Fruit fly (Drosophila melanogaster) whole organism, embryonic: Measurements from ENCODE around the gene Pop5.
A peak's percentile ranks its signal among the peaks of the same experiment; 100 is the strongest.

Source experiments
- BEAF-32 ChIP-seq: fragments of 200-800 bp; sonication (Bioruptor generic); optimal IDR thresholded peaks from 3 replicates; lab custom pipeline; 2017; ENCODE audit warnings: missing biosample characterization, missing genetic modification characterization, mild to moderate bottlenecking, moderate library complexity, missing genetic modification reagents
- CG1233 ChIP-seq: fragments of 200-800 bp; sonication (Bioruptor generic); optimal IDR thresholded peaks from 4 replicates; lab custom pipeline; 2018; ENCODE audit warnings: missing biosample characterization, mild to moderate bottlenecking, missing genetic modification characterization
- CG14965 ChIP-seq: fragments of 200-800 bp; sonication (Bioruptor generic); optimal IDR thresholded peaks from 2 replicates; lab custom pipeline; 2016; ENCODE audit warnings: missing biosample characterization, missing genetic modification characterization, borderline replicate concordance
- CG2202 ChIP-seq: fragments of 200-800 bp; sonication (Bioruptor generic); optimal IDR thresholded peaks from 2 replicates; lab custom pipeline; 2018; ENCODE audit warnings: missing biosample characterization, mild to moderate bottlenecking, missing genetic modification characterization
- CG3407 ChIP-seq: fragments of 200-800 bp; sonication (Bioruptor generic); optimal IDR thresholded peaks from 2 replicates; lab custom pipeline; 2018; ENCODE audit warnings: missing biosample characterization, mild to moderate bottlenecking, missing genetic modification characterization
- CG34376 ChIP-seq: fragments of 200-800 bp; sonication (Bioruptor generic); optimal IDR thresholded peaks from 2 replicates; lab custom pipeline; 2018; ENCODE audit warnings: missing biosample characterization, mild to moderate bottlenecking, missing genetic modification characterization
- CG3838 ChIP-seq: fragments of 200-800 bp; sonication (Bioruptor generic); optimal IDR thresholded peaks from 3 replicates; lab custom pipeline; 2016; ENCODE audit warnings: missing biosample characterization, missing genetic modification characterization
- CG4617 ChIP-seq: fragments of 200-800 bp; sonication (Bioruptor generic); optimal IDR thresholded peaks from 3 replicates; lab custom pipeline; 2016; ENCODE audit warnings: missing biosample characterization, missing genetic modification characterization, borderline replicate concordance
- CG4820 ChIP-seq: fragments of 200-800 bp; sonication (Bioruptor generic); optimal IDR thresholded peaks from 3 replicates; lab custom pipeline; 2016; ENCODE audit warnings: missing biosample characterization, missing genetic modification characterization
- CG7556 ChIP-seq: fragments of 200-800 bp; sonication (Bioruptor generic); optimal IDR thresholded peaks from 2 replicates; lab custom pipeline; 2017; ENCODE audit warnings: missing biosample characterization, mild to moderate bottlenecking, missing genetic modification characterization
- CG7786 ChIP-seq: fragments of 200-800 bp; sonication (Bioruptor generic); optimal IDR thresholded peaks from 2 replicates; lab custom pipeline; 2016; ENCODE audit warnings: missing biosample characterization, missing genetic modification characterization
- CG7987 ChIP-seq: fragments of 200-800 bp; sonication (Bioruptor generic); optimal IDR thresholded peaks from 2 replicates; lab custom pipeline; 2018; ENCODE audit warnings: missing biosample characterization, mild to moderate bottlenecking, missing genetic modification characterization, moderate library complexity
- CG8290 ChIP-seq, 3 experiments: fragments of 200-800 bp; sonication (Bioruptor generic); optimal IDR thresholded peaks; 2 replicates each; lab custom pipeline; 2016 to 2019; ENCODE audit warnings: missing biosample characterization in 3 of 3, missing genetic modification characterization in 3 of 3, mild to moderate bottlenecking in 2 of 3, moderate library complexity in 1 of 3
- CG8359 ChIP-seq: fragments of 200-800 bp; sonication (Bioruptor generic); optimal IDR thresholded peaks from 2 replicates; lab custom pipeline; 2017; ENCODE audit warnings: missing biosample characterization, mild to moderate bottlenecking, missing genetic modification characterization, borderline replicate concordance
- CG8388 ChIP-seq: fragments of 200-800 bp; sonication (Bioruptor generic); optimal IDR thresholded peaks from 2 replicates; lab custom pipeline; 2019; ENCODE audit warnings: missing biosample characterization, mild to moderate bottlenecking, missing genetic modification characterization, moderate library complexity
- Camta ChIP-seq: fragments of 200-800 bp; sonication (Bioruptor generic); optimal IDR thresholded peaks from 2 replicates; lab custom pipeline; 2016; ENCODE audit warnings: missing biosample characterization, missing genetic modification characterization
- Dp ChIP-seq: fragments of 200-800 bp; sonication (Bioruptor generic); optimal IDR thresholded peaks from 2 replicates; lab custom pipeline; 2018; ENCODE audit warnings: missing biosample characterization, mild to moderate bottlenecking, missing genetic modification characterization, moderate library complexity
- E2f1 ChIP-seq: fragments of 200-800 bp; sonication (Bioruptor generic); IDR thresholded peaks from 2 replicates; pipeline ENCODE4 v1.3.6; 2022; ENCODE audit warnings: missing biosample characterization, missing genetic modification characterization
- E2f2 ChIP-seq: fragments of 200-800 bp; sonication (Bioruptor generic); IDR thresholded peaks from 2 replicates; pipeline ENCODE4 v1.3.6; 2022; ENCODE audit warnings: missing biosample characterization, missing genetic modification characterization
- Eip74EF ChIP-seq, 2 experiments: fragments of 200-800 bp in 1 of 2; fragments of >200 bp in 1 of 2; sonication (Bioruptor generic) in 1 of 2; optimal IDR thresholded peaks; 2 replicates each; lab custom pipeline; 2017 to 2019; ENCODE audit warnings: missing biosample characterization in 2 of 2, missing genetic modification characterization in 2 of 2, mild to moderate bottlenecking in 1 of 2, moderate library complexity in 1 of 2
- Fer3 ChIP-seq: fragments of 200-800 bp; sonication (Bioruptor generic); optimal IDR thresholded peaks from 2 replicates; lab custom pipeline; 2018; ENCODE audit warnings: missing biosample characterization, mild to moderate bottlenecking, missing genetic modification characterization, moderate library complexity
- Gsc ChIP-seq: fragments of 200-800 bp; sonication (Bioruptor generic); IDR thresholded peaks from 2 replicates; pipeline ENCODE4 v1.3.6; 2022; ENCODE audit warnings: missing biosample characterization, missing genetic modification characterization
- HLH54F ChIP-seq: fragments of 200-800 bp; sonication (Bioruptor generic); optimal IDR thresholded peaks from 3 replicates; lab custom pipeline; 2016; ENCODE audit warnings: missing biosample characterization, missing genetic modification characterization
- Hey ChIP-seq: fragments of 200-800 bp; sonication (Bioruptor generic); optimal IDR thresholded peaks from 3 replicates; lab custom pipeline; 2018; ENCODE audit warnings: missing biosample characterization, mild to moderate bottlenecking, missing genetic modification characterization
- Hr3 ChIP-seq: fragments of 200-800 bp; sonication (Bioruptor generic); optimal IDR thresholded peaks from 3 replicates; lab custom pipeline; 2016; ENCODE audit warnings: missing biosample characterization, missing genetic modification characterization
- Hsf ChIP-seq: fragments of 200-800 bp; sonication (Bioruptor generic); optimal IDR thresholded peaks from 3 replicates; lab custom pipeline; 2016; ENCODE audit warnings: missing biosample characterization, missing genetic modification characterization
- Lpt ChIP-seq: fragments of >200 bp; optimal IDR thresholded peaks from 2 replicates; lab custom pipeline; 2018; ENCODE audit warnings: missing biosample characterization, missing genetic modification characterization
- MBD-R2 ChIP-seq: fragments of 200-800 bp; sonication (Bioruptor generic); IDR thresholded peaks from 2 replicates; pipeline ENCODE4 v1.3.6; 2022; ENCODE audit warnings: missing biosample characterization, missing genetic modification characterization
- Mes4 ChIP-seq: fragments of 200-800 bp; sonication (Bioruptor generic); optimal IDR thresholded peaks from 2 replicates; lab custom pipeline; 2016; ENCODE audit warnings: missing biosample characterization, missing genetic modification characterization
- Mrtf ChIP-seq: fragments of 200-800 bp; sonication (Bioruptor generic); IDR thresholded peaks from 3 replicates; pipeline ENCODE4 v1.3.6; 2022; ENCODE audit warnings: missing biosample characterization, missing genetic modification characterization
- Pdp1 ChIP-seq, 2 experiments: fragments of 200-800 bp; sonication (Bioruptor generic); optimal IDR thresholded peaks; 3 replicates each; lab custom pipeline; 2016; ENCODE audit warnings: missing biosample characterization in 2 of 2, missing genetic modification characterization in 2 of 2, mild to moderate bottlenecking in 1 of 2, moderate library complexity in 1 of 2
- Scr ChIP-seq: fragments of 200-800 bp; sonication (Bioruptor generic); IDR thresholded peaks from 2 replicates; pipeline ENCODE4 v1.3.6; 2022; ENCODE audit warnings: missing biosample characterization, missing genetic modification characterization; ENCODE audit not compliant: partially characterized antibody
- Sox100B ChIP-seq: fragments of 200-800 bp; sonication (Bioruptor generic); optimal IDR thresholded peaks from 3 replicates; lab custom pipeline; 2018; ENCODE audit warnings: missing biosample characterization, mild to moderate bottlenecking, missing genetic modification characterization
- al ChIP-seq: fragments of 200-800 bp; sonication (Bioruptor generic); IDR thresholded peaks from 2 replicates; pipeline ENCODE4 v1.3.6; 2022; ENCODE audit warnings: missing biosample characterization, missing genetic modification characterization
- ap ChIP-seq: fragments of 200-800 bp; sonication (Bioruptor generic); IDR thresholded peaks from 2 replicates; pipeline ENCODE4 v1.3.6; 2022; ENCODE audit warnings: missing biosample characterization, missing genetic modification characterization
- ara ChIP-seq: fragments of 200-800 bp; sonication (Bioruptor generic); IDR thresholded peaks from 2 replicates; pipeline ENCODE4 v1.3.6; 2022; ENCODE audit warnings: missing biosample characterization, missing genetic modification characterization
- croc ChIP-seq: fragments of 200-800 bp; sonication (Bioruptor generic); conservative IDR thresholded peaks from 3 replicates; pipeline ENCODE4 v1.3.6; 2022; ENCODE audit warnings: missing biosample characterization, missing genetic modification characterization
- gsb ChIP-seq: fragments of 200-800 bp; sonication (Bioruptor generic); IDR thresholded peaks from 2 replicates; pipeline ENCODE4 v1.3.6; 2022; ENCODE audit warnings: missing biosample characterization, missing genetic modification characterization
- hkb ChIP-seq, 2 experiments: fragments of 200-800 bp in 1 of 2; fragments of >200 bp in 1 of 2; sonication (Bioruptor generic) in 1 of 2; IDR thresholded peaks in 1 of 2; optimal IDR thresholded peaks in 1 of 2; 2 replicates each; pipeline versions ENCODE4 v1.3.6 to Lab custom; 2017 to 2022; ENCODE audit warnings: missing biosample characterization in 1 of 2, missing genetic modification characterization in 1 of 2
- kni ChIP-seq: fragments of 200-800 bp; sonication (Bioruptor generic); optimal IDR thresholded peaks from 3 replicates; lab custom pipeline; 2017; ENCODE audit warnings: mild to moderate bottlenecking, missing biosample characterization, missing genetic modification reagents, missing genetic modification characterization
- knrl ChIP-seq: fragments of 200-800 bp; sonication (Bioruptor generic); IDR thresholded peaks from 3 replicates; pipeline ENCODE4 v1.3.6; 2022; ENCODE audit warnings: missing biosample characterization, missing genetic modification characterization; ENCODE audit not compliant: partially characterized antibody
- lab ChIP-seq: fragments of 200-800 bp; sonication (Bioruptor generic); optimal IDR thresholded peaks from 3 replicates; lab custom pipeline; 2017; ENCODE audit warnings: missing biosample characterization, missing genetic modification characterization, mild to moderate bottlenecking, moderate library complexity, missing genetic modification reagents
- lola ChIP-seq, 3 experiments: fragments of >200 bp in 2 of 3; fragments of 200-800 bp in 1 of 3; sonication (Bioruptor generic) in 1 of 3; optimal IDR thresholded peaks; 2 replicates each; lab custom pipeline; 2017 to 2019; ENCODE audit warnings: missing biosample characterization in 3 of 3, missing genetic modification characterization in 3 of 3, mild to moderate bottlenecking in 1 of 3, moderate library complexity in 1 of 3
- maf-S ChIP-seq: fragments of 200-800 bp; sonication (Bioruptor generic); optimal IDR thresholded peaks from 2 replicates; lab custom pipeline; 2016; ENCODE audit warnings: missing biosample characterization, missing genetic modification characterization
- ro ChIP-seq: fragments of 200-800 bp; sonication (Bioruptor generic); IDR thresholded peaks from 2 replicates; pipeline ENCODE4 v1.3.6; 2022; ENCODE audit warnings: missing biosample characterization, missing genetic modification characterization
- row ChIP-seq: fragments of 200-800 bp; sonication (Bioruptor generic); IDR thresholded peaks from 3 replicates; pipeline ENCODE4 v1.3.6; 2022; ENCODE audit warnings: missing biosample characterization, missing genetic modification characterization
- shn ChIP-seq: fragments of 200-800 bp; sonication (Bioruptor generic); optimal IDR thresholded peaks from 3 replicates; lab custom pipeline; 2016; ENCODE audit warnings: missing biosample characterization, missing genetic modification characterization
- sim ChIP-seq: fragments of 200-800 bp; sonication (Bioruptor generic); IDR thresholded peaks from 2 replicates; pipeline ENCODE4 v1.3.6; 2022; ENCODE audit warnings: missing biosample characterization, missing genetic modification characterization
- sug ChIP-seq: fragments of 200-800 bp; optimal IDR thresholded peaks from 2 replicates; lab custom pipeline; 2019; ENCODE audit warnings: missing biosample characterization, mild to moderate bottlenecking, missing genetic modification characterization, moderate library complexity
- yki ChIP-seq: fragments of >200 bp; optimal IDR thresholded peaks from 3 replicates; lab custom pipeline; 2018

The Pop5 gene

dm6 chr3L:17044799-17045198 is at the start of gene Pop5 (continued):
- TF ChIP-seq gsb (no peak), ara (GFP tag; lab: Robert Waterston, UW) (no peak), CG2202 (tag; lab: Kevin White, UChicago) (no peak), Hsf (GFP tag; lab: Kevin White, UChicago) (peak; percentile 3), Dp (GFP tag; lab: Kevin White, UChicago) (peak; percentile 89), Camta (GFP tag; lab: Kevin White, UChicago) (no peak), lola (GFP tag; optimal IDR thresholded peaks at IDR 0.05; lab: Kevin White, UChicago) (no peak), lab (GFP tag; lab: Kevin White, UChicago) (no peak), CG14965 (no peak), knrl (GFP tag; lab: Robert Waterston, UW) (no peak), kni (GFP tag; lab: Kevin White, UChicago) (peak; percentile 33), croc (no peak), maf-S (no peak), CG7786 (GFP tag; lab: Kevin White, UChicago) (no peak), hkb (optimal IDR thresholded peaks at IDR 0.05; lab: Kevin White, UChicago) (no peak), hkb (GFP tag; IDR thresholded peaks at IDR 0.05; lab: Robert Waterston, UW) (0 out of 2 replicates have a peak, but pooled peaks have one; percentile 18), CG4820 (GFP tag; lab: Kevin White, UChicago) (no peak), CG8359 (no peak), ap (GFP tag; lab: Robert Waterston, UW) (no peak), CG7987 (peak; percentile 39), Scr (peak; percentile 55), E2f2 (GFP tag; lab: Robert Waterston, UW) (peak; percentile 91), CG1233 (peak; percentile 34), CG8290 (GFP tag; optimal IDR thresholded peaks at IDR 0.05; lab: Kevin White, UChicago) (no peak), CG8290 (tag; optimal IDR thresholded peaks at IDR 0.05; lab: Kevin White, UChicago) (no peak), BEAF-32 (GFP tag; lab: Kevin White, UChicago) (peak; percentile 57), sim (GFP tag; lab: Robert Waterston, UW) (no peak), HLH54F (GFP tag; lab: Kevin White, UChicago) (no peak), Mrtf (no peak), CG3838 (GFP tag; lab: Kevin White, UChicago) (no peak), Mes4 (GFP tag; lab: Kevin White, UChicago) (peak; percentile 0), Hr3 (no peak), ro (no peak), Gsc (GFP tag; lab: Robert Waterston, UW) (no peak), CG7556 (GFP tag; lab: Kevin White, UChicago) (no peak), CG34376 (GFP tag; lab: Kevin White, UChicago) (peak; percentile 9), CG4617 (GFP tag; lab: Kevin White, UChicago) (peak; percentile 58), Lpt (GFP tag; lab: Kevin White, UChicago) (no peak), Sox100B (GFP tag; lab: Kevin White, UChicago) (no peak), Pdp1 (GFP tag; optimal IDR thresholded peaks at IDR 0.05; lab: Kevin White, UChicago) (peak in 1 of 2 experiments; percentile 41), CG3407 (no peak), Eip74EF (GFP tag; optimal IDR thresholded peaks at IDR 0.05; lab: Kevin White, UChicago) (peak in 1 of 2 experiments; percentile 52), CG8388 (no peak), MBD-R2 (GFP tag; lab: Robert Waterston, UW) (peak; percentile 67), shn (GFP tag; lab: Kevin White, UChicago) (no peak), Hey (tag; lab: Kevin White, UChicago) (no peak), yki (lab: Kevin White, UChicago) (no peak), Fer3 (tag; lab: Kevin White, UChicago) (peak; percentile 10), al (GFP tag; lab: Robert Waterston, UW) (no peak), sug (peak; percentile 19), E2f1 (GFP tag; lab: Robert Waterston, UW) (no peak), row (GFP tag; lab: Robert Waterston, UW) (0 out of 3 replicates have a peak, but pooled peaks have one; percentile 27)
